Worm (Caenorhabditis elegans) whole organism, L3 larva: ENCODE results near the gene Y6E2A.4.

Experiments used
- R02D3.7 ChIP-seq: fragments of 150-350 bp; optimal IDR thresholded peaks from 2 replicates; lab custom pipeline; 2014; ENCODE audit warnings: missing biosample characterization, missing genetic modification characterization
- ZK546.5 ChIP-seq: sonication (generic microtip); optimal IDR thresholded peaks from 2 replicates; lab custom pipeline; 2017; ENCODE audit warnings: missing biosample characterization, missing genetic modification characterization
- ceh-16 ChIP-seq: sonication (generic microtip); optimal IDR thresholded peaks from 2 replicates; lab custom pipeline; 2017; ENCODE audit warnings: missing biosample characterization, missing genetic modification characterization
- ceh-9 ChIP-seq: sonication (generic microtip); optimal IDR thresholded peaks from 2 replicates; lab custom pipeline; 2018; ENCODE audit warnings: missing biosample characterization, missing genetic modification characterization
- lin-15B ChIP-seq: fragments of 150-350 bp; optimal IDR thresholded peaks from 2 replicates; lab custom pipeline; 2014; ENCODE audit warnings: missing biosample characterization, missing genetic modification characterization
- nhr-12 ChIP-seq: fragments of 150-350 bp; optimal IDR thresholded peaks from 2 replicates; lab custom pipeline; 2014; ENCODE audit warnings: missing biosample characterization, missing genetic modification characterization
- pha-4 ChIP-seq: fragments of 150-350 bp; optimal IDR thresholded peaks from 2 replicates; lab custom pipeline; 2014; ENCODE audit warnings: missing biosample characterization, missing genetic modification reagents, missing genetic modification characterization
- skn-1 ChIP-seq: fragments of 150-350 bp; optimal IDR thresholded peaks from 2 replicates; lab custom pipeline; 2014; ENCODE audit warnings: missing biosample characterization, missing genetic modification characterization
- unc-62 ChIP-seq: fragments of 150-350 bp; sonication (generic microtip); optimal IDR thresholded peaks from 4 replicates; lab custom pipeline; 2014; ENCODE audit warnings: missing biosample characterization, missing genetic modification reagents, missing genetic modification characterization
- ztf-11 ChIP-seq: fragments of 150-350 bp; optimal IDR thresholded peaks from 2 replicates; lab custom pipeline; 2014; ENCODE audit warnings: missing biosample characterization, missing genetic modification characterization

DNA sequence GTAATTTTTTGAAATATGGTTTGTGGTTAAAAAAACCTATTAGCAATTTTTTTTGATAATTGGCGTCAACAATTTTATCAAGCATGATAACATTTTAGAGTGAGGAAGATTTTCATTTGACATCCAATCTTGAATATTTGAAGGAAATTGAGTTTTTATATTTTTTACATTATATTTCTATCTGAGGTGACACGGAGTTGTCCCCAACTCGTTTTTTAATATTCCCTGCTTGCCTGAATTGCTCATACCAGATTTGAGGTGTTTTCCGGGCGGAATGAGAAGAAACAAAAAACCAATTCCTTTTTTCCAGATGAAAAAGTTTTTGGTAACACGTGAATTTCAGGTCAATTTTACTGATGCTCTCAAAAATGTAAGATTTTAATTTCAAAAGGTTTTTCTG lies 3.0 kb upstream of the Y6E2A.4 start, which contains the start of gene Y6E2A.7:
- TF ChIP-seq unc-62 (GFP tag; lab: Kevin White, UChicago) = no peak
- TF ChIP-seq ZK546.5 = no peak
- TF ChIP-seq R02D3.7 = no peak
- TF ChIP-seq lin-15B = no peak
- no peak for TF ChIP-seq skn-1
- TF ChIP-seq nhr-12 (tag; lab: Kevin White, UChicago) = no peak
- no peak for TF ChIP-seq ceh-16 (tag; lab: Kevin White, UChicago)
- TF ChIP-seq pha-4 (tag; lab: Kevin White, UChicago) = no peak
- TF ChIP-seq ceh-9 (tag; lab: Kevin White, UChicago) = no peak
- TF ChIP-seq ztf-11 (tag; lab: Kevin White, UChicago) = no peak
